Worm (Caenorhabditis elegans) whole organism, L2 larva: ENCODE measurements around the gene frpr-3.

ENCODE experiments used
- Y55F3AM.14 ChIP-seq: fragments of 200-800 bp; sonication (Bioruptor generic); optimal IDR thresholded peaks from 2 replicates; lab custom pipeline; 2018; ENCODE audit warnings: mild to moderate bottlenecking, missing genetic modification characterization, missing compliant biosample characterization
- ZK546.5 ChIP-seq: sonication (generic microtip); optimal IDR thresholded peaks from 2 replicates; lab custom pipeline; 2017; ENCODE audit warnings: missing biosample characterization, missing genetic modification characterization
- blmp-1 ChIP-seq: sonication (generic microtip); optimal IDR thresholded peaks from 2 replicates; lab custom pipeline; 2017; ENCODE audit warnings: missing genetic modification characterization, mild to moderate bottlenecking, missing compliant biosample characterization, antibody characterized with exemption, moderate library complexity; ENCODE audit not compliant: insufficient read depth
- crh-2 ChIP-seq: sonication (generic microtip); optimal IDR thresholded peaks from 2 replicates; lab custom pipeline; 2017; ENCODE audit warnings: missing biosample characterization, missing genetic modification characterization
- elt-3 ChIP-seq: sonication (generic microtip); optimal IDR thresholded peaks from 2 replicates; lab custom pipeline; 2017; ENCODE audit warnings: missing biosample characterization, missing genetic modification characterization
- lin-11 ChIP-seq: fragments of 150-350 bp; sonication (generic microtip); optimal IDR thresholded peaks from 2 replicates; lab custom pipeline; 2014; ENCODE audit warnings: missing biosample characterization, missing genetic modification characterization, inconsistent platforms, mixed read lengths
- lin-39 ChIP-seq: fragments of 150-350 bp; optimal IDR thresholded peaks from 2 replicates; lab custom pipeline; 2014; ENCODE audit warnings: missing biosample characterization, missing genetic modification reagents, missing genetic modification characterization
- mdl-1 ChIP-seq, 2 experiments: fragments of 150-350 bp in 1 of 2; sonication (generic microtip) in 1 of 2; optimal IDR thresholded peaks; 2 replicates each; lab custom pipeline; 2017; ENCODE audit warnings: missing biosample characterization in 2 of 2, missing genetic modification characterization in 2 of 2
- nhr-11 ChIP-seq: fragments of 150-350 bp; optimal IDR thresholded peaks from 2 replicates; lab custom pipeline; 2014; ENCODE audit warnings: missing biosample characterization, missing genetic modification characterization
- snpc-4 ChIP-seq: fragments of 150-350 bp; optimal IDR thresholded peaks from 2 replicates; lab custom pipeline; 2014; ENCODE audit warnings: missing biosample characterization, missing genetic modification characterization
- unc-62 ChIP-seq: fragments of 150-350 bp; optimal IDR thresholded peaks from 2 replicates; lab custom pipeline; 2014; ENCODE audit warnings: missing biosample characterization, missing genetic modification reagents, missing genetic modification characterization
- ztf-11 ChIP-seq: sonication (generic microtip); optimal IDR thresholded peaks from 2 replicates; lab custom pipeline; 2017; ENCODE audit warnings: missing biosample characterization, missing genetic modification characterization

DNA sequence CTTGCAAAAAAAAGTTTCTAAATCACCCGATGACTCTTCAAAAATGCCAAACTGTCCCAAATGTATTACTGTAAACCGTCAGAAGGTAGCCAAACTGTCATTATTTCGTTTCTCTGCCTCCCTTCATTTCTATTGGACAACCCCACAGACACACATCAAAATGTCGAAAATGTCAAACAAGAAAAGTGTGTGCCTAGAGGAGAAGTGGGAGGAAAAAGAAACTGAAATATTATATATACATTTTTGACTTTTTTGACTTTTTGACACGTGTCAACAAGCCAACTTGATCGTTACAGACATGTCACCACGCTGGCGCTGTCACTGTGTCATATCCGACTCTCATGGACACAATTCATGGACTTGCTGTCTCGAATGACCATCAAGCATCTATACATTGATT is 21.4 kb upstream of the frpr-3 start:
- TF ChIP-seq crh-2 (no peak), lin-11 (tag; lab: Kevin White, UChicago) (no peak), Y55F3AM.14 (GFP tag; lab: Kevin White, UChicago) (no peak), blmp-1 (tag; lab: Kevin White, UChicago) (no peak), elt-3 (tag; lab: Kevin White, UChicago) (no peak), ZK546.5 (no peak), lin-39 (tag; lab: Kevin White, UChicago) (no peak), nhr-11 (tag; lab: Kevin White, UChicago) (no peak), mdl-1 (tag; optimal IDR thresholded peaks at IDR 0.05; lab: Kevin White, UChicago) (no peak), snpc-4 (tag; lab: Kevin White, UChicago) (no peak), unc-62 (GFP tag; lab: Kevin White, UChicago) (no peak), ztf-11 (tag; lab: Kevin White, UChicago) (no peak)
